Fruit fly (Drosophila melanogaster) whole organism, embryonic: ENCODE measurements around the gene RpL36.

Experiments
- Atf3 ChIP-seq: fragments of 200-800 bp; sonication (Bioruptor generic); optimal IDR thresholded peaks from 3 replicates; lab custom pipeline; 2016; ENCODE audit warnings: missing biosample characterization, missing genetic modification characterization
- CG10209 ChIP-seq: fragments of 200-800 bp; sonication (Bioruptor generic); optimal IDR thresholded peaks from 3 replicates; lab custom pipeline; 2017; ENCODE audit warnings: missing biosample characterization, mild to moderate bottlenecking, missing genetic modification characterization, missing genetic modification reagents
- CG10321 ChIP-seq: fragments of 200-800 bp; sonication (Bioruptor generic); IDR thresholded peaks from 2 replicates; pipeline ENCODE4 v1.3.6; 2022; ENCODE audit warnings: missing biosample characterization, missing genetic modification characterization
- CG10462 ChIP-seq: fragments of 200-800 bp; sonication (Bioruptor generic); optimal IDR thresholded peaks from 2 replicates; lab custom pipeline; 2016; ENCODE audit warnings: missing biosample characterization, missing genetic modification characterization
- CG10543 ChIP-seq: fragments of 200-800 bp; sonication (Bioruptor generic); optimal IDR thresholded peaks from 3 replicates; lab custom pipeline; 2017; ENCODE audit warnings: missing biosample characterization, mild to moderate bottlenecking, missing genetic modification characterization, moderate library complexity
- CG12659 ChIP-seq: fragments of 200-800 bp; sonication (Bioruptor generic); optimal IDR thresholded peaks from 3 replicates; lab custom pipeline; 2017; ENCODE audit warnings: mild to moderate bottlenecking, missing biosample characterization, missing genetic modification reagents, missing genetic modification characterization
- CG18011 ChIP-seq: fragments of 200-800 bp; sonication (Bioruptor generic); optimal IDR thresholded peaks from 2 replicates; lab custom pipeline; 2017; ENCODE audit warnings: missing biosample characterization, missing genetic modification characterization, mild to moderate bottlenecking, moderate library complexity, missing genotype
- CG2120 ChIP-seq: fragments of 200-800 bp; sonication (Bioruptor generic); optimal IDR thresholded peaks from 3 replicates; lab custom pipeline; 2016; ENCODE audit warnings: missing biosample characterization, missing genetic modification characterization
- CG2202 ChIP-seq: fragments of 200-800 bp; sonication (Bioruptor generic); optimal IDR thresholded peaks from 2 replicates; lab custom pipeline; 2018; ENCODE audit warnings: missing biosample characterization, mild to moderate bottlenecking, missing genetic modification characterization
- CG3065 ChIP-seq: fragments of 200-800 bp; sonication (Bioruptor generic); optimal IDR thresholded peaks from 2 replicates; lab custom pipeline; 2016; ENCODE audit warnings: missing biosample characterization, missing genetic modification characterization
- CG33557 ChIP-seq: fragments of 200-800 bp; sonication (Bioruptor generic); optimal IDR thresholded peaks from 2 replicates; lab custom pipeline; 2019; ENCODE audit warnings: missing biosample characterization, mild to moderate bottlenecking, missing genetic modification characterization, moderate library complexity
- CG34376 ChIP-seq: fragments of 200-800 bp; sonication (Bioruptor generic); optimal IDR thresholded peaks from 2 replicates; lab custom pipeline; 2018; ENCODE audit warnings: missing biosample characterization, mild to moderate bottlenecking, missing genetic modification characterization
- CG34422 ChIP-seq: fragments of 200-800 bp; sonication (Bioruptor generic); IDR thresholded peaks from 3 replicates; pipeline ENCODE4 v1.3.6; 2022; ENCODE audit warnings: missing biosample characterization, missing genetic modification characterization
- CG43689 ChIP-seq: fragments of 200-800 bp; sonication (Bioruptor generic); IDR thresholded peaks from 2 replicates; pipeline ENCODE4 v1.3.6; 2022; ENCODE audit warnings: missing biosample characterization, missing genetic modification characterization
- CG7786 ChIP-seq: fragments of 200-800 bp; sonication (Bioruptor generic); optimal IDR thresholded peaks from 2 replicates; lab custom pipeline; 2016; ENCODE audit warnings: missing biosample characterization, missing genetic modification characterization
- Doc2 ChIP-seq: fragments of 200-800 bp; sonication (Bioruptor generic); IDR thresholded peaks from 2 replicates; pipeline ENCODE4 v1.3.6; 2022; ENCODE audit warnings: missing biosample characterization, missing genetic modification characterization
- Drgx ChIP-seq: fragments of 200-800 bp; sonication (Bioruptor generic); IDR thresholded peaks from 2 replicates; pipeline ENCODE4 v1.3.6; 2022; ENCODE audit warnings: missing biosample characterization, missing genetic modification characterization
- Fer1 ChIP-seq: fragments of 200-800 bp; sonication (Bioruptor generic); optimal IDR thresholded peaks from 2 replicates; lab custom pipeline; 2017; ENCODE audit warnings: missing biosample characterization, mild to moderate bottlenecking, missing genetic modification characterization
- Fer2 ChIP-seq: fragments of 200-800 bp; sonication (Bioruptor generic); optimal IDR thresholded peaks from 2 replicates; lab custom pipeline; 2018; ENCODE audit warnings: missing biosample characterization, mild to moderate bottlenecking, missing genetic modification characterization, moderate library complexity
- HLH54F ChIP-seq: fragments of 200-800 bp; sonication (Bioruptor generic); optimal IDR thresholded peaks from 3 replicates; lab custom pipeline; 2016; ENCODE audit warnings: missing biosample characterization, missing genetic modification characterization
- Hand ChIP-seq: fragments of 200-800 bp; sonication (Bioruptor generic); optimal IDR thresholded peaks from 2 replicates; lab custom pipeline; 2017; ENCODE audit warnings: mild to moderate bottlenecking, missing biosample characterization, missing genetic modification reagents, missing genetic modification characterization
- Max ChIP-seq: fragments of 200-800 bp; sonication (Bioruptor generic); optimal IDR thresholded peaks from 2 replicates; lab custom pipeline; 2016; ENCODE audit warnings: missing biosample characterization, mild to moderate bottlenecking, missing genetic modification characterization
- NC2β ChIP-seq: fragments of 200-800 bp; sonication (Bioruptor generic); optimal IDR thresholded peaks from 2 replicates; lab custom pipeline; 2016; ENCODE audit warnings: missing biosample characterization, missing genetic modification characterization
- NK7.1 ChIP-seq: fragments of 200-800 bp; sonication (Bioruptor generic); optimal IDR thresholded peaks from 3 replicates; lab custom pipeline; 2016; ENCODE audit warnings: missing biosample characterization, missing genetic modification characterization
- Sox102F ChIP-seq: fragments of 200-800 bp; sonication (Bioruptor generic); optimal IDR thresholded peaks from 2 replicates; lab custom pipeline; 2018; ENCODE audit warnings: missing biosample characterization, mild to moderate bottlenecking, missing genetic modification characterization, moderate library complexity
- Ssrp ChIP-seq: fragments of 200-800 bp; sonication (Bioruptor generic); optimal IDR thresholded peaks from 2 replicates; lab custom pipeline; 2018; ENCODE audit warnings: missing biosample characterization, mild to moderate bottlenecking, missing genetic modification characterization, moderate library complexity
- Taf1 ChIP-seq: fragments of 200-800 bp; sonication (Bioruptor generic); IDR thresholded peaks from 2 replicates; pipeline ENCODE4 v1.3.6; 2022; ENCODE audit warnings: missing biosample characterization, missing genetic modification characterization
- bcd ChIP-seq: fragments of 200-800 bp; sonication (Bioruptor generic); optimal IDR thresholded peaks from 2 replicates; lab custom pipeline; 2017; ENCODE audit warnings: missing biosample characterization, mild to moderate bottlenecking, missing genetic modification characterization
- bigmax ChIP-seq: fragments of 200-800 bp; sonication (Bioruptor generic); optimal IDR thresholded peaks from 2 replicates; lab custom pipeline; 2018; ENCODE audit warnings: missing biosample characterization, mild to moderate bottlenecking, missing genetic modification characterization
- cg ChIP-seq: fragments of 200-800 bp; sonication (Bioruptor generic); optimal IDR thresholded peaks from 3 replicates; lab custom pipeline; 2019; ENCODE audit warnings: missing biosample characterization, mild to moderate bottlenecking, missing genetic modification characterization, moderate library complexity
- croc ChIP-seq: fragments of 200-800 bp; sonication (Bioruptor generic); conservative IDR thresholded peaks from 3 replicates; pipeline ENCODE4 v1.3.6; 2022; ENCODE audit warnings: missing biosample characterization, missing genetic modification characterization
- dysf ChIP-seq: fragments of 200-800 bp; sonication (Bioruptor generic); IDR thresholded peaks from 3 replicates; pipeline ENCODE4 v1.3.6; 2022; ENCODE audit warnings: missing biosample characterization, missing genetic modification characterization
- eyg ChIP-seq: fragments of 200-800 bp; sonication (Bioruptor generic); optimal IDR thresholded peaks from 3 replicates; lab custom pipeline; 2016; ENCODE audit warnings: missing biosample characterization, missing genetic modification characterization
- gce ChIP-seq: fragments of 200-800 bp; sonication (Bioruptor generic); IDR thresholded peaks from 3 replicates; pipeline ENCODE4 v1.3.6; 2022; ENCODE audit warnings: missing biosample characterization, missing genetic modification characterization
- gro ChIP-seq: fragments of 200-800 bp; sonication (Bioruptor generic); optimal IDR thresholded peaks from 2 replicates; lab custom pipeline; 2016; ENCODE audit warnings: missing biosample characterization, missing genetic modification characterization
- gsb ChIP-seq: fragments of 200-800 bp; sonication (Bioruptor generic); IDR thresholded peaks from 2 replicates; pipeline ENCODE4 v1.3.6; 2022; ENCODE audit warnings: missing biosample characterization, missing genetic modification characterization
- gt ChIP-seq: fragments of 200-800 bp; sonication (Bioruptor generic); IDR thresholded peaks from 2 replicates; pipeline ENCODE4 v1.3.6; 2022; ENCODE audit warnings: missing biosample characterization, missing genetic modification characterization
- her ChIP-seq: fragments of 200-800 bp; sonication (Bioruptor generic); optimal IDR thresholded peaks from 2 replicates; lab custom pipeline; 2016; ENCODE audit warnings: missing biosample characterization, missing genetic modification characterization
- kah ChIP-seq: fragments of 200-800 bp; sonication (Bioruptor generic); optimal IDR thresholded peaks from 2 replicates; lab custom pipeline; 2018; ENCODE audit warnings: missing biosample characterization, mild to moderate bottlenecking, missing genetic modification characterization
- nau ChIP-seq: fragments of 200-800 bp; sonication (Bioruptor generic); optimal IDR thresholded peaks from 3 replicates; lab custom pipeline; 2017; ENCODE audit warnings: missing biosample characterization, mild to moderate bottlenecking, missing genetic modification characterization, missing genetic modification reagents
- peb ChIP-seq: fragments of 200-800 bp; sonication (Bioruptor generic); IDR thresholded peaks from 2 replicates; pipeline ENCODE4 v1.3.6; 2022; ENCODE audit warnings: missing biosample characterization, missing genetic modification characterization
- pfk ChIP-seq: fragments of 200-800 bp; sonication (Bioruptor generic); optimal IDR thresholded peaks from 2 replicates; lab custom pipeline; 2018; ENCODE audit warnings: missing biosample characterization, mild to moderate bottlenecking, missing genetic modification characterization, moderate library complexity
- pros ChIP-seq: fragments of 200-800 bp; sonication (Bioruptor generic); optimal IDR thresholded peaks from 3 replicates; lab custom pipeline; 2019; ENCODE audit warnings: missing biosample characterization, mild to moderate bottlenecking, missing genetic modification characterization, moderate library complexity
- pum ChIP-seq: fragments of 200-800 bp; sonication (Bioruptor generic); optimal IDR thresholded peaks from 2 replicates; lab custom pipeline; 2016; ENCODE audit warnings: missing biosample characterization, missing genetic modification characterization
- run ChIP-seq: fragments of 200-800 bp; sonication (Bioruptor generic); optimal IDR thresholded peaks from 3 replicates; lab custom pipeline; 2018; ENCODE audit warnings: missing biosample characterization, mild to moderate bottlenecking, missing genetic modification characterization
- schlank ChIP-seq: fragments of 200-800 bp; sonication (Bioruptor generic); optimal IDR thresholded peaks from 2 replicates; lab custom pipeline; 2018; ENCODE audit warnings: missing biosample characterization, mild to moderate bottlenecking, missing genetic modification characterization
- ssp ChIP-seq: fragments of 200-800 bp; sonication (Bioruptor generic); IDR thresholded peaks from 2 replicates; pipeline ENCODE4 v1.3.6; 2022; ENCODE audit warnings: missing biosample characterization, missing genetic modification characterization
- vnd ChIP-seq: fragments of 200-800 bp; sonication (Bioruptor generic); IDR thresholded peaks from 3 replicates; pipeline ENCODE4 v1.3.6; 2022; ENCODE audit warnings: missing biosample characterization, missing genetic modification characterization; ENCODE audit not compliant: partially characterized antibody
- vvl ChIP-seq: fragments of 200-800 bp; sonication (Bioruptor generic); IDR thresholded peaks from 2 replicates; pipeline ENCODE4 v1.3.6; 2022; ENCODE audit warnings: missing biosample characterization, missing genetic modification characterization
- z ChIP-seq: fragments of 200-800 bp; sonication (Bioruptor generic); IDR thresholded peaks from 3 replicates; pipeline ENCODE4 v1.3.6; 2022; ENCODE audit warnings: missing biosample characterization, missing genetic modification characterization

Gene RpL36

dm6 chrX:629239-629821 is at the start of gene RpL36, which contains the start of gene Mybbp1A (continued):
- TF ChIP-seq Hand (peak; percentile 66), Drgx (GFP tag; lab: Robert Waterston, UW) (peak; percentile 33; the same call in 1 of the 2 replicates), CG3065 (GFP tag; lab: Kevin White, UChicago) (peak; percentile 43), bcd (peak; percentile 84), gsb (GFP tag; lab: Robert Waterston, UW) (peak; percentile 24; the same call in 1 of the 2 replicates), CG10321 (GFP tag; lab: Robert Waterston, UW) (no peak; the same call in 1 of the 2 replicates), pros (GFP tag; lab: Kevin White, UChicago) (peak; percentile 21), CG2202 (peak; percentile 48), Ssrp (tag; lab: Kevin White, UChicago) (peak; percentile 5), cg (GFP tag; lab: Kevin White, UChicago) (peak; percentile 62), CG33557 (GFP tag; lab: Kevin White, UChicago) (no peak), bigmax (GFP tag; lab: Kevin White, UChicago) (peak; percentile 49), run (peak; percentile 3), Fer1 (GFP tag; lab: Kevin White, UChicago) (peak; percentile 87), nau (no peak), NC2β (GFP tag; lab: Kevin White, UChicago) (peak; percentile 95), CG34422 (peak; percentile 79), Doc2 (GFP tag; lab: Robert Waterston, UW) (no peak), pfk (GFP tag; lab: Kevin White, UChicago) (peak; percentile 55), vvl (GFP tag; lab: Robert Waterston, UW) (peak; percentile 78), croc (no peak), CG18011 (GFP tag; lab: Kevin White, UChicago) (peak; percentile 47), gro (GFP tag; lab: Kevin White, UChicago) (peak; percentile 83), peb (GFP tag; lab: Robert Waterston, UW) (no peak), Taf1 (GFP tag; lab: Robert Waterston, UW) (no peak), Max (peak; percentile 80), CG7786 (peak; percentile 70), dysf (GFP tag; lab: Robert Waterston, UW) (peak; percentile 55; the same call in 2 of the 3 replicates), gce (peak; percentile 63; the same call in 1 of the 3 replicates), pum (GFP tag; lab: Kevin White, UChicago) (peak; percentile 34), vnd (GFP tag; lab: Robert Waterston, UW) (peak; percentile 99), CG10543 (GFP tag; lab: Kevin White, UChicago) (peak; percentile 89), Fer2 (tag; lab: Kevin White, UChicago) (peak; percentile 45), CG10209 (GFP tag; lab: Kevin White, UChicago) (peak; percentile 82), her (GFP tag; lab: Kevin White, UChicago) (peak; percentile 86), Atf3 (peak; percentile 62), Sox102F (GFP tag; lab: Kevin White, UChicago) (no peak), CG12659 (GFP tag; lab: Kevin White, UChicago) (peak; percentile 92), CG34376 (GFP tag; lab: Kevin White, UChicago) (peak; percentile 84), NK7.1 (GFP tag; lab: Kevin White, UChicago) (peak; percentile 67), CG43689 (GFP tag; lab: Robert Waterston, UW) (peak; percentile 37; the same call in 1 of the 2 replicates), HLH54F (GFP tag; lab: Kevin White, UChicago) (peak; percentile 80), CG2120 (peak; percentile 70), gt (no peak), schlank (tag; lab: Kevin White, UChicago) (peak; percentile 79), eyg (peak; percentile 77), ssp (GFP tag; lab: Robert Waterston, UW) (peak; percentile 50), CG10462 (GFP tag; lab: Kevin White, UChicago) (no peak), z (GFP tag; lab: Robert Waterston, UW) (no peak), kah (GFP tag; lab: Kevin White, UChicago) (peak; percentile 45)
